Fruit fly (Drosophila melanogaster): Measurements from ENCODE around the gene Tyler.

DNA sequence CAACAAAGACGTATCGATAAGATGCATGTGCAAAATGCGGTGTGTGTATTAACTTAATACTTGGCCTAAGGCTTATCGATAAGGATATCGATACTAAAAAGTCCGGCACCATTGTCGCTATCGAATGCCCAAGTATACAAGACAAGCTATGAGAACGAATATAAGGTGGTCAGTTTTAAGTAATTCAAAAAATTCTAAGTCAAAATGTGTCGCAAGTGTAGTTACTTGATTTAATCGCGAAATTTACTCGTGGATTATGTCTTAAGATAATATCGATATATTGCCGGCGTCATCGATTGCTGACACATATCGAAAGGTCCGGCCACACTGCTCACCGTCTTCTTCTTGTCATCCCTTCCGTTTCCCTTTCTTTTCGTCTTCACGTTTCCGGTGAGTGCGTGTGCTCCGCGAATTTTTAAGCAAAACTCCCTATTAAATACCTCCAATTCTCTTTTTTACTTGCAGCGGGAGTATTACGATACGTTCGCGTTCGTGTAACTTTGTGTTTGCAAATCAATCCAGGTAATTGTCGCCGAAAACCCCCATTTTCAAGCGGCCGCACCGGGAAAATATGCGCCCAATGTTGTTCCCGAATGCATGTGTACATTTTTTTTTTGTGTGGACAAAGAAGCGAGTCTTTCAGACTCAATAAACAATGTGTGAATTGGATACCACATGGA is 13.5 kb upstream of the Tyler start, which contains the start of gene RpS10b:
- TF ChIP-seq Lpt (GFP tag; optimal IDR thresholded peaks at IDR 0.05) = peak; percentile 51
- peak; percentile 85 for TF ChIP-seq achi (GFP tag; optimal IDR thresholded peaks at IDR 0.05)
- peak; percentile 54 for TF ChIP-seq Sox15 (GFP tag; optimal IDR thresholded peaks at IDR 0.05)
- TF ChIP-seq eg (GFP tag; IDR thresholded peaks at IDR 0.05) = peak; percentile 87
- TF ChIP-seq CG6854 (GFP tag; optimal IDR thresholded peaks at IDR 0.05) = peak; percentile 98
- no peak for TF ChIP-seq CG11294 (GFP tag; IDR thresholded peaks at IDR 0.05)
- TF ChIP-seq fd85E (GFP tag; optimal IDR thresholded peaks at IDR 0.05) = peak; percentile 62
